Fruit fly (Drosophila melanogaster) whole organism, embryonic: Measurements from ENCODE around the gene CG43117.

Source experiments
- ATbp ChIP-seq: fragments of 200-800 bp; sonication (Bioruptor generic); optimal IDR thresholded peaks from 2 replicates; lab custom pipeline; 2017; ENCODE audit warnings: missing biosample characterization, mild to moderate bottlenecking, missing genetic modification characterization, missing genetic modification reagents
- Ada2b ChIP-seq: fragments of 200-800 bp; sonication (Bioruptor generic); IDR thresholded peaks from 2 replicates; pipeline ENCODE4 v1.3.6; 2022; ENCODE audit warnings: missing biosample characterization, missing genetic modification characterization
- Adf1 ChIP-seq: fragments of 200-800 bp; sonication (Bioruptor generic); IDR thresholded peaks from 2 replicates; pipeline ENCODE4 v1.3.6; 2022; ENCODE audit warnings: missing biosample characterization, missing genetic modification characterization
- Bdp1 ChIP-seq: fragments of 200-800 bp; sonication (Bioruptor generic); optimal IDR thresholded peaks from 3 replicates; lab custom pipeline; 2016; ENCODE audit warnings: missing biosample characterization, missing genetic modification characterization
- Blimp-1 ChIP-seq: fragments of 200-800 bp; sonication (Bioruptor generic); optimal IDR thresholded peaks from 3 replicates; lab custom pipeline; 2018; ENCODE audit warnings: missing biosample characterization, missing genetic modification characterization, mild to moderate bottlenecking, moderate library complexity, missing genetic modification reagents
- CG10209 ChIP-seq: fragments of 200-800 bp; sonication (Bioruptor generic); optimal IDR thresholded peaks from 3 replicates; lab custom pipeline; 2017; ENCODE audit warnings: missing biosample characterization, mild to moderate bottlenecking, missing genetic modification characterization, missing genetic modification reagents
- CG10565 ChIP-seq: fragments of 200-800 bp; sonication (Bioruptor generic); optimal IDR thresholded peaks from 3 replicates; lab custom pipeline; 2016; ENCODE audit warnings: missing biosample characterization, mild to moderate bottlenecking, missing genetic modification characterization
- CG11504 ChIP-seq: fragments of 200-800 bp; sonication (Bioruptor generic); optimal IDR thresholded peaks from 3 replicates; lab custom pipeline; 2019; ENCODE audit warnings: missing biosample characterization, mild to moderate bottlenecking, missing genetic modification characterization, moderate library complexity
- CG12942 ChIP-seq: fragments of 200-800 bp; sonication (Bioruptor generic); optimal IDR thresholded peaks from 3 replicates; lab custom pipeline; 2016; ENCODE audit warnings: missing biosample characterization, missing genetic modification characterization
- CG13424 ChIP-seq: fragments of 200-800 bp; sonication (Bioruptor generic); optimal IDR thresholded peaks from 2 replicates; lab custom pipeline; 2019; ENCODE audit warnings: missing biosample characterization, mild to moderate bottlenecking, missing genetic modification characterization, moderate library complexity
- CG14860 ChIP-seq: fragments of 200-800 bp; sonication (Bioruptor generic); IDR thresholded peaks from 3 replicates; pipeline ENCODE4 v1.3.6; 2022; ENCODE audit warnings: missing biosample characterization, missing genetic modification characterization; ENCODE audit not compliant: partially characterized antibody
- CG15601 ChIP-seq: fragments of 200-800 bp; sonication (Bioruptor generic); optimal IDR thresholded peaks from 3 replicates; lab custom pipeline; 2019; ENCODE audit warnings: missing biosample characterization, mild to moderate bottlenecking, missing genetic modification characterization, moderate library complexity
- CG1602 ChIP-seq: fragments of 200-800 bp; sonication (Bioruptor generic); optimal IDR thresholded peaks from 3 replicates; lab custom pipeline; 2016; ENCODE audit warnings: missing biosample characterization, missing genetic modification characterization
- CG17361 ChIP-seq: fragments of 200-800 bp; sonication (Bioruptor generic); IDR thresholded peaks from 3 replicates; pipeline ENCODE4 v1.3.6; 2022; ENCODE audit warnings: missing biosample characterization, missing genetic modification characterization
- CG2678 ChIP-seq: fragments of 200-800 bp; sonication (Bioruptor generic); optimal IDR thresholded peaks from 3 replicates; lab custom pipeline; 2019; ENCODE audit warnings: missing biosample characterization, mild to moderate bottlenecking, missing genetic modification characterization, moderate library complexity
- CG30403 ChIP-seq: fragments of 200-800 bp; sonication (Bioruptor generic); optimal IDR thresholded peaks from 3 replicates; lab custom pipeline; 2016; ENCODE audit warnings: missing biosample characterization, missing genetic modification characterization
- CG3281 ChIP-seq: fragments of 200-800 bp; sonication (Bioruptor generic); optimal IDR thresholded peaks from 3 replicates; lab custom pipeline; 2017; ENCODE audit warnings: missing biosample characterization, mild to moderate bottlenecking, missing genetic modification characterization
- CG33557 ChIP-seq: fragments of 200-800 bp; sonication (Bioruptor generic); optimal IDR thresholded peaks from 2 replicates; lab custom pipeline; 2019; ENCODE audit warnings: missing biosample characterization, mild to moderate bottlenecking, missing genetic modification characterization, moderate library complexity
- CG34422 ChIP-seq: fragments of 200-800 bp; sonication (Bioruptor generic); IDR thresholded peaks from 3 replicates; pipeline ENCODE4 v1.3.6; 2022; ENCODE audit warnings: missing biosample characterization, missing genetic modification characterization
- CG6254 ChIP-seq: fragments of 200-800 bp; sonication (Bioruptor generic); optimal IDR thresholded peaks from 3 replicates; lab custom pipeline; 2017; ENCODE audit warnings: mild to moderate bottlenecking, missing biosample characterization, missing genetic modification reagents, missing genetic modification characterization
- CG6272 ChIP-seq: fragments of 200-800 bp; sonication (Bioruptor generic); IDR thresholded peaks from 2 replicates; pipeline ENCODE4 v1.3.6; 2022; ENCODE audit warnings: missing biosample characterization, missing genetic modification characterization
- CG7372 ChIP-seq: fragments of 200-800 bp; sonication (Bioruptor generic); IDR thresholded peaks from 2 replicates; pipeline ENCODE4 v1.3.6; 2022; ENCODE audit warnings: missing biosample characterization, missing genetic modification characterization
- CG7839 ChIP-seq: fragments of 200-800 bp; sonication (Bioruptor generic); optimal IDR thresholded peaks from 3 replicates; lab custom pipeline; 2018; ENCODE audit warnings: missing biosample characterization, mild to moderate bottlenecking, missing genetic modification characterization, moderate library complexity
- CG7987 ChIP-seq: fragments of 200-800 bp; sonication (Bioruptor generic); optimal IDR thresholded peaks from 2 replicates; lab custom pipeline; 2018; ENCODE audit warnings: missing biosample characterization, mild to moderate bottlenecking, missing genetic modification characterization, moderate library complexity
- CG8290 ChIP-seq, 3 experiments: fragments of 200-800 bp; sonication (Bioruptor generic); optimal IDR thresholded peaks; 2 replicates each; lab custom pipeline; 2016 to 2019; ENCODE audit warnings: missing biosample characterization in 3 of 3, missing genetic modification characterization in 3 of 3, mild to moderate bottlenecking in 2 of 3, moderate library complexity in 1 of 3
- CG9437 ChIP-seq: fragments of 200-800 bp; sonication (Bioruptor generic); optimal IDR thresholded peaks from 2 replicates; lab custom pipeline; 2018; ENCODE audit warnings: missing biosample characterization, mild to moderate bottlenecking, missing genetic modification characterization
- CG9932 ChIP-seq: fragments of 200-800 bp; sonication (Bioruptor generic); IDR thresholded peaks from 2 replicates; pipeline ENCODE4 v1.3.6; 2022; ENCODE audit warnings: missing biosample characterization, missing genetic modification characterization
- CrebB ChIP-seq: fragments of 200-800 bp; sonication (Bioruptor generic); optimal IDR thresholded peaks from 3 replicates; lab custom pipeline; 2018; ENCODE audit warnings: missing biosample characterization, mild to moderate bottlenecking, missing genetic modification characterization
- Ets65A ChIP-seq: fragments of 200-800 bp; sonication (Bioruptor generic); peaks from one replicate; lab custom pipeline; 2016; ENCODE audit warnings: missing biosample characterization, missing genetic modification characterization
- Hey ChIP-seq: fragments of 200-800 bp; sonication (Bioruptor generic); optimal IDR thresholded peaks from 3 replicates; lab custom pipeline; 2018; ENCODE audit warnings: missing biosample characterization, mild to moderate bottlenecking, missing genetic modification characterization
- Mad ChIP-seq: fragments of 200-800 bp; sonication (Bioruptor generic); optimal IDR thresholded peaks from 2 replicates; lab custom pipeline; 2016; ENCODE audit warnings: missing biosample characterization, missing genetic modification characterization
- PHDP ChIP-seq: fragments of 200-800 bp; sonication (Bioruptor generic); optimal IDR thresholded peaks from 3 replicates; lab custom pipeline; 2018; ENCODE audit warnings: missing biosample characterization, mild to moderate bottlenecking, missing genetic modification characterization, moderate library complexity
- Sox102F ChIP-seq: fragments of 200-800 bp; sonication (Bioruptor generic); optimal IDR thresholded peaks from 2 replicates; lab custom pipeline; 2018; ENCODE audit warnings: missing biosample characterization, mild to moderate bottlenecking, missing genetic modification characterization, moderate library complexity
- bigmax ChIP-seq: fragments of 200-800 bp; sonication (Bioruptor generic); optimal IDR thresholded peaks from 2 replicates; lab custom pipeline; 2018; ENCODE audit warnings: missing biosample characterization, mild to moderate bottlenecking, missing genetic modification characterization
- cg ChIP-seq: fragments of 200-800 bp; sonication (Bioruptor generic); optimal IDR thresholded peaks from 3 replicates; lab custom pipeline; 2019; ENCODE audit warnings: missing biosample characterization, mild to moderate bottlenecking, missing genetic modification characterization, moderate library complexity
- dmrt99B ChIP-seq: fragments of 200-800 bp; sonication (Bioruptor generic); optimal IDR thresholded peaks from 2 replicates; lab custom pipeline; 2018; ENCODE audit warnings: missing biosample characterization, mild to moderate bottlenecking, missing genetic modification characterization, moderate library complexity
- gem ChIP-seq: fragments of 200-800 bp; sonication (Bioruptor generic); optimal IDR thresholded peaks from 2 replicates; lab custom pipeline; 2019; ENCODE audit warnings: missing biosample characterization, mild to moderate bottlenecking, missing genetic modification characterization, moderate library complexity
- gro ChIP-seq: fragments of 200-800 bp; sonication (Bioruptor generic); optimal IDR thresholded peaks from 2 replicates; lab custom pipeline; 2016; ENCODE audit warnings: missing biosample characterization, missing genetic modification characterization
- gsb ChIP-seq: fragments of 200-800 bp; sonication (Bioruptor generic); IDR thresholded peaks from 2 replicates; pipeline ENCODE4 v1.3.6; 2022; ENCODE audit warnings: missing biosample characterization, missing genetic modification characterization
- gsb-n ChIP-seq: fragments of 200-800 bp; sonication (Bioruptor generic); optimal IDR thresholded peaks from 3 replicates; lab custom pipeline; 2018; ENCODE audit warnings: missing biosample characterization, mild to moderate bottlenecking, missing genetic modification characterization
- lmd ChIP-seq: fragments of 200-800 bp; sonication (Bioruptor generic); IDR thresholded peaks from 2 replicates; pipeline ENCODE4 v1.3.6; 2022; ENCODE audit warnings: missing biosample characterization, missing genetic modification characterization
- maf-S ChIP-seq: fragments of 200-800 bp; sonication (Bioruptor generic); optimal IDR thresholded peaks from 2 replicates; lab custom pipeline; 2016; ENCODE audit warnings: missing biosample characterization, missing genetic modification characterization
- otp ChIP-seq: fragments of 200-800 bp; sonication (Bioruptor generic); IDR thresholded peaks from 3 replicates; pipeline ENCODE4, ENCODE4 v1.3.6; 2022; ENCODE audit warnings: missing biosample characterization, missing genetic modification characterization
- p53 ChIP-seq: fragments of 200-800 bp; sonication (Bioruptor generic); optimal IDR thresholded peaks from 2 replicates; lab custom pipeline; 2016; ENCODE audit warnings: missing biosample characterization, missing genetic modification characterization
- pros ChIP-seq: fragments of 200-800 bp; sonication (Bioruptor generic); optimal IDR thresholded peaks from 3 replicates; lab custom pipeline; 2019; ENCODE audit warnings: missing biosample characterization, mild to moderate bottlenecking, missing genetic modification characterization, moderate library complexity
- sens ChIP-seq: fragments of 200-800 bp; sonication (Bioruptor generic); peaks from one replicate; lab custom pipeline; 2016; ENCODE audit warnings: missing biosample characterization, missing genetic modification characterization
- sisA ChIP-seq: fragments of 200-800 bp; sonication (Bioruptor generic); IDR thresholded peaks from 2 replicates; pipeline ENCODE4 v1.3.6; 2022; ENCODE audit warnings: missing biosample characterization, missing genetic modification characterization
- trh ChIP-seq: fragments of 200-800 bp; sonication (Bioruptor generic); optimal IDR thresholded peaks from 2 replicates; lab custom pipeline; 2016; ENCODE audit warnings: missing biosample characterization, missing genetic modification characterization
- unpg ChIP-seq: fragments of 200-800 bp; sonication (Bioruptor generic); optimal IDR thresholded peaks from 3 replicates; lab custom pipeline; 2018; ENCODE audit warnings: missing biosample characterization, mild to moderate bottlenecking, missing genetic modification characterization, moderate library complexity

Gene CG43117

DNA sequence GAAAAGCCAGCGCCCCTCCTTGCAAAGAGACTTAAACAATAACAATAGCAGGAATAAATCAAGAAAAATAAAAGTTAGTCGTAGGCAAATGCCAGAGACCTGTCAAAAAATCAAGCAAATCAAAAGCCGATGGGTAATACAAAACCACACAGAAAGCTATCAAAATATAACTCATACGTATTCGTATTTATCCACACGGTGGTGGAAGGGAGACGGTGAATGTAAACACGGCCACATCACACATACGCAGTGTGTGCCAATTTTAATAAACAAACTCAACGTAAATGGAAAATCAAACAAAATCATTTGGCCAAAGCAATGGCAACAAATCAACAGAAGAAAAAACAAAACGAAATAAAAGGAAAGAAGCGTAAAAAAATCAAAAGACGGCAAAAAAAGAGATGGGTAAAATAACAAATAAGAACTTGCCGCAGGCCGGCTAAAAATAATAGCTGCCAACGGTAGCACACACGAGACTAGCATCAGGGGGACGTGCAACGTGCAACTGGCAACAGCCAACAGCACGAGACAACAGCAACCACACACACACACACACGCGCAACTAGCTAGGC lies 11.9 kb upstream of the CG43117 start (continued):
- TF ChIP-seq CG33557 (GFP tag; lab: Kevin White, UChicago) (no peak), CG6254 (no peak), cg (GFP tag; lab: Kevin White, UChicago) (peak; percentile 23), CG7987 (GFP tag; lab: Kevin White, UChicago) (no peak), CG7372 (GFP tag; lab: Robert Waterston, UW) (peak; percentile 65), unpg (GFP tag; lab: Kevin White, UChicago) (no peak), CG10209 (GFP tag; lab: Kevin White, UChicago) (no peak), CG1602 (GFP tag; lab: Kevin White, UChicago) (no peak), CG6272 (no peak), Hey (no peak), CG9932 (GFP tag; lab: Robert Waterston, UW) (peak; percentile 45; the same call in 1 of the 2 replicates), p53 (GFP tag; lab: Kevin White, UChicago) (no peak), gro (GFP tag; lab: Kevin White, UChicago) (no peak), CG10565 (GFP tag; lab: Kevin White, UChicago) (no peak), Mad (GFP tag; lab: Kevin White, UChicago) (no peak), Bdp1 (GFP tag; lab: Kevin White, UChicago) (no peak), gsb (GFP tag; lab: Robert Waterston, UW) (no peak), ATbp (GFP tag; lab: Kevin White, UChicago) (no peak), CG8290 (GFP tag; optimal IDR thresholded peaks at IDR 0.05; lab: Kevin White, UChicago) (no peak), CG8290 (tag; optimal IDR thresholded peaks at IDR 0.05; lab: Kevin White, UChicago) (peak in 1 of 2 experiments; percentile 28), Ada2b (GFP tag; lab: Robert Waterston, UW) (no peak), bigmax (GFP tag; lab: Kevin White, UChicago) (no peak), CG9437 (GFP tag; lab: Kevin White, UChicago) (no peak), Adf1 (GFP tag; lab: Robert Waterston, UW) (no peak)
- TF ChIP-seq, all 482 proteins: peak for 20

DNA sequence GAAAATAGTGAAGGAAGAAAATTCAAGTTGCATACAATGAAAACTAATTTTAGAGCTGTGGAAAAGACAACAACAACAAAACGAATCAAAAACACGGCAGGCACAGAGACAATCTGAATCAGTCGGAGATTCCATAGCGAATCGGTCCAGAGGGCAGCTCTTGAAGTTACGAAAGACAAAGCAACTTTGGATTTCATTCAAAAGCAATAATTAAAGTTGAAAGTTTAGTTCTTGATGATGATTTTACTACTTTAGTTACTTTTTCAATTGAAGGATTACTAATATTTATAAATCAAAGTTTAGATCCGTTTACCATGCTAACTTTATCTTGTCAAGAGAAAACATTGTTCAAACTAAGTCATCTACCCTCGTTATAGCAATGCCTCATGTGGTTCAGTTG lies 11.3 kb upstream of the CG43117 start:
- TF ChIP-seq otp (GFP tag; lab: Robert Waterston, UW) (no peak), gsb-n (tag; lab: Kevin White, UChicago) (peak; percentile 55), CG2678 (peak; percentile 44), unpg (GFP tag; lab: Kevin White, UChicago) (peak; percentile 8), CrebB (no peak), CG14860 (GFP tag; lab: Robert Waterston, UW) (no peak), pros (GFP tag; lab: Kevin White, UChicago) (no peak), gem (tag; lab: Kevin White, UChicago) (peak; percentile 48), sisA (GFP tag; lab: Robert Waterston, UW) (peak; percentile 29; the same call in 1 of the 2 replicates), Ets65A (GFP tag; lab: Kevin White, UChicago) (no peak), lmd (GFP tag; lab: Robert Waterston, UW) (0 out of 2 replicates have a peak, but pooled peaks have one; percentile 19), CG13424 (peak; percentile 25), CG12942 (GFP tag; lab: Kevin White, UChicago) (no peak), Blimp-1 (GFP tag; lab: Kevin White, UChicago) (peak; percentile 6), CG3281 (GFP tag; lab: Kevin White, UChicago) (no peak), CG30403 (GFP tag; lab: Kevin White, UChicago) (peak; percentile 11), PHDP (tag; lab: Kevin White, UChicago) (peak; percentile 4), dmrt99B (peak; percentile 34), sens (GFP tag; lab: Kevin White, UChicago) (peak; percentile 79), Sox102F (GFP tag; lab: Kevin White, UChicago) (peak; percentile 29), maf-S (GFP tag; lab: Kevin White, UChicago) (no peak), CG15601 (no peak), CG7839 (tag; lab: Kevin White, UChicago) (peak; percentile 19), CG11504 (tag; lab: Kevin White, UChicago) (peak; percentile 26), trh (GFP tag; lab: Kevin White, UChicago) (no peak), CG34422 (no peak), CG17361 (GFP tag; lab: Robert Waterston, UW) (no peak)
